Worm (Caenorhabditis elegans) whole organism, early embryonic: ENCODE measurements around the gene K01A6.5.

Experiments used
- B0310.2 ChIP-seq: sonication (generic microtip); optimal IDR thresholded peaks from 2 replicates; lab custom pipeline; 2016; ENCODE audit warnings: mild to moderate bottlenecking, missing genetic modification characterization, missing compliant biosample characterization
- F13C5.2 ChIP-seq: sonication (generic microtip); optimal IDR thresholded peaks from 2 replicates; lab custom pipeline; 2017; ENCODE audit warnings: mild to moderate bottlenecking, missing genetic modification characterization, inconsistent platforms, missing compliant biosample characterization
- aly-1 ChIP-seq: sonication (generic microtip); optimal IDR thresholded peaks from 2 replicates; lab custom pipeline; 2016; ENCODE audit warnings: missing genetic modification characterization, missing compliant biosample characterization
- ama-1 ChIP-seq: fragments of 150-350 bp; optimal IDR thresholded peaks from 2 replicates; lab custom pipeline; 2014
- ceh-13 ChIP-seq: fragments of 200-800 bp; sonication (Bioruptor generic); optimal IDR thresholded peaks from 2 replicates; lab custom pipeline; 2018; ENCODE audit warnings: mild to moderate bottlenecking, missing genetic modification characterization, missing compliant biosample characterization
- ceh-36 ChIP-seq: sonication (generic microtip); optimal IDR thresholded peaks from 2 replicates; lab custom pipeline; 2016; ENCODE audit warnings: missing genetic modification characterization, inconsistent platforms, missing compliant biosample characterization
- ets-7 ChIP-seq: sonication (generic microtip); optimal IDR thresholded peaks from 2 replicates; lab custom pipeline; 2016; ENCODE audit warnings: missing genotype, missing genetic modification characterization, missing compliant biosample characterization
- flt-1 ChIP-seq: fragments of 200-800 bp; sonication (Bioruptor generic); IDR thresholded peaks from 2 replicates; pipeline ENCODE4 v1.3.6; 2022; ENCODE audit warnings: missing genetic modification characterization, missing compliant biosample characterization
- hmbx-1 ChIP-seq: sonication (generic microtip); optimal IDR thresholded peaks from 2 replicates; lab custom pipeline; 2016; ENCODE audit warnings: mild to moderate bottlenecking, missing genetic modification characterization, missing compliant biosample characterization
- hmg-4 ChIP-seq: fragments of 200-800 bp; sonication (Bioruptor generic); optimal IDR thresholded peaks from 2 replicates; lab custom pipeline; 2018; ENCODE audit warnings: mild to moderate bottlenecking, missing genetic modification characterization, missing compliant biosample characterization
- hnd-1 ChIP-seq: sonication (generic microtip); optimal IDR thresholded peaks from 2 replicates; lab custom pipeline; 2016; ENCODE audit warnings: missing genetic modification characterization, missing compliant biosample characterization
- pes-1 ChIP-seq: fragments of 200-800 bp; sonication (Bioruptor generic); IDR thresholded peaks from 2 replicates; pipeline ENCODE4 v1.3.6; 2022; ENCODE audit warnings: missing genetic modification reagents, missing genetic modification characterization, missing compliant biosample characterization
- scrt-1 ChIP-seq: fragments of 200-800 bp; sonication (Bioruptor generic); IDR thresholded peaks from 2 replicates; pipeline ENCODE4 v1.3.6; 2022; ENCODE audit warnings: missing genetic modification characterization, missing compliant biosample characterization
- sea-1 ChIP-seq: fragments of 200-800 bp; sonication (Bioruptor generic); conservative IDR thresholded peaks from 2 replicates; pipeline ENCODE4 v1.3.6; 2022; ENCODE audit warnings: missing genetic modification characterization, missing compliant biosample characterization
- tbx-11 ChIP-seq: fragments of 200-800 bp; sonication (Bioruptor generic); IDR thresholded peaks from 2 replicates; pipeline ENCODE4 v1.3.6; 2022; ENCODE audit warnings: missing genetic modification characterization, missing compliant biosample characterization
- tbx-37 ChIP-seq: fragments of 200-800 bp; sonication (Bioruptor generic); conservative IDR thresholded peaks from 2 replicates; pipeline ENCODE4 v1.3.6; 2022; ENCODE audit warnings: missing genetic modification reagents, missing genetic modification characterization, missing compliant biosample characterization
- tra-4 ChIP-seq: sonication (generic microtip); optimal IDR thresholded peaks from 2 replicates; lab custom pipeline; 2017; ENCODE audit warnings: missing genetic modification characterization, missing compliant biosample characterization

K01A6.5 gene

DNA sequence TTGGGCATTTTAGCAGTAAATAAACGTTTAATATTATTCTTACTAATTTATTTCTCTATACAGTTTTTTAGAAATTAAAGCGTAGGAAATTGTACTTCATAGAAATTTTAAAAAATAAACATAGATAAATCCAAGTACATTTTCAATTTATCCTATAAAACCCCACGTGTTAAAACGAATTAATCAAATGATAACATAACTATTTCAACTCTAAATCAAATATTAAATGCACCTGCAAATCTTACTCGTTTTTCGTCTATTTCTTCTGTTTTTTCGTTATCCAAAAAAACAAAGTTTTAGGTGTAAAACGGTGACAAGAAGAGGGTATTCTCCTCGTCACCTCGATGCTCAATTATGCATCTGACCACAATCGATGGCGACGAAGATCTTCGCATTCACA lies 7.5 kb upstream of the K01A6.5 start, which contains the start of gene K01A6.6:
K01A6.6 (plus strand) TSS at position 301 of the 400 bp plus-strand sequence.
- no peak for TF ChIP-seq tbx-37 (GFP tag; lab: Robert Waterston, UW)
- no peak for TF ChIP-seq hmg-4 (GFP tag; lab: Kevin White, UChicago)
- no peak for TF ChIP-seq pes-1 (GFP tag; lab: Robert Waterston, UW)
- TF ChIP-seq ceh-13 (GFP tag; lab: Kevin White, UChicago), result no peak
- no peak for TF ChIP-seq hmbx-1 (tag; lab: Kevin White, UChicago)
- TF ChIP-seq ceh-36 (tag; lab: Kevin White, UChicago), result no peak

DNA sequence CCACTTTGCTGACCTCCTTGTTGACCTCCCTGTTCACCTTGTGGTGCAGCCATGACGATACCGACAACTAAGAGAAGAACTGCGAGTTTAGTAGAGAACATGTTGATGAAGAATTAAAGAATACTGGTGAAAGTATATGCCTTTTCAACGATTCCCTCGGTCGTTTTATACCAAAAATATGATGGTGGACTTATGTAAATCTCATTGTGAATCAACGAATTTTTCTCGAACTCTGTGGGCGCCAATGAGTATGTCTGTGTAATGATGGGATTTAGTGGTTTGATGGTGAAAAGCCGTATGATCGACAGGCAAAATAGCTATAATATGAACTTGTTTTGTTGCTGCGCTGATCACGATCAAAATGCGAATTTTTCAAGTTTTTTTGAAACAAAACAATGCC lies 5.2 kb upstream of the K01A6.5 start, which contains the start of gene K01A6.8:
K01A6.8 (minus strand) TSS at position 101 of the 400 bp plus-strand sequence.
- TF ChIP-seq hnd-1 (tag; lab: Kevin White, UChicago) (no peak), tbx-11 (GFP tag; lab: Robert Waterston, UW) (no peak), hmbx-1 (tag; lab: Kevin White, UChicago) (no peak), tbx-37 (GFP tag; lab: Robert Waterston, UW) (no peak), tra-4 (no peak), F13C5.2 (no peak), aly-1 (no peak), ets-7 (tag; lab: Kevin White, UChicago) (no peak), ceh-36 (tag; lab: Kevin White, UChicago) (no peak), pes-1 (GFP tag; lab: Robert Waterston, UW) (no peak), B0310.2 (tag; lab: Kevin White, UChicago) (no peak), flt-1 (GFP tag; lab: Robert Waterston, UW) (no peak), ceh-13 (GFP tag; lab: Kevin White, UChicago) (no peak), sea-1 (GFP tag; lab: Robert Waterston, UW) (no peak), scrt-1 (GFP tag; lab: Robert Waterston, UW) (no peak), hmg-4 (GFP tag; lab: Kevin White, UChicago) (no peak), ama-1 (lab: Kevin White, UChicago) (no peak)

DNA sequence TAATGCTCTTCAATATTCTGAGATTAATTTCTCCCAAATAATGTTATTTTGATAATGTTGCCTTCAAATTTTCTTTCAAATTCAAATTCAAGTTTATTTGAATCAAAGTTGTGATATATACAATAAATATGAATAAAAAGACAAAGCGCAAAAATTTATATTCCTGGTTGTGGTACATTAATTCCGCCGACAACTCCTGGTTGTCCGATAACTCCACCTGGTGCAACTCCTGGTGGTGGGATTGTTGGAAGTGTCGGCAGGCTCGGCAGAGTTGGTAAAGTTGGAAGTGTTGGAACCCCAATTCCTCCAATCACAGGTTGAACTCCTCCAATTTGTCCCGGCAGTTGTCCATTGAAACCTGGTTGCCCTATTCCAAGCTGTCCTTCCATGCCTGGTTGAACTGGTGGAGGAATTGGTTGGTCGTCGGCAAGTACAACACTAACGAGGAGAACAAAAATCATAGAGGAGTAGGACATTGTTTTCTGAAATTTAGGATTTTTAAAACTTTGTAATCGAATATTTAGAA lies 4.4 kb upstream of the K01A6.5 start, which contains the start of gene K01A6.7:
K01A6.7 (minus strand) TSS at position 476 of the 526 bp plus-strand sequence.
- TF ChIP-seq ceh-13 (GFP tag; lab: Kevin White, UChicago), result no peak
- no peak for TF ChIP-seq ceh-36 (tag; lab: Kevin White, UChicago)
- no peak for TF ChIP-seq sea-1 (GFP tag; lab: Robert Waterston, UW)
- no peak for TF ChIP-seq F13C5.2
- no peak for TF ChIP-seq tbx-11 (GFP tag; lab: Robert Waterston, UW)
- no peak for TF ChIP-seq hmg-4 (GFP tag; lab: Kevin White, UChicago)
- no peak for TF ChIP-seq B0310.2 (tag; lab: Kevin White, UChicago)
- TF ChIP-seq pes-1 (GFP tag; lab: Robert Waterston, UW), result no peak
- TF ChIP-seq scrt-1 (GFP tag; lab: Robert Waterston, UW), result no peak
- no peak for TF ChIP-seq ama-1 (lab: Kevin White, UChicago)
- TF ChIP-seq hmbx-1 (tag; lab: Kevin White, UChicago), result no peak
- no peak for TF ChIP-seq hnd-1 (tag; lab: Kevin White, UChicago)
- no peak for TF ChIP-seq aly-1

DNA sequence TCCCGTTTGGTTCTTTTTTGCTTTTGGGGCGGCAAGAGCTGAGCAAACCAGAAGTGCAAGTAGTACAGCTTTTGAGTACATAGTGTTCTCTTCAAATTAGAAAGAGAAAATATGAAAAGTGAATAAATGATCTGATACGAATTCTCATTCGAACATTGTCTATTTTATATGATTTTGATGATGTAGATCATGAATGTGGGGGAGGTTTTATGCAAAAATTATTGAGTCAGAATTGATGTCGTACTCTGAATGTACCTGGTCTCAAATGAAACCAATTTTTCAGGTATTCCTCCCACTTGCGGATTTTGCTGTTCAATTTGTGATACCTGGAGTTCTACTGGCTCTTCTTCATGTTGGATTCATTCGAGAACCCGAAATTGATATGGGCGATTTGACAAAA lies 2.3 kb upstream of the K01A6.5 start, which contains the start of gene K01A6.4:
K01A6.4 (minus strand) TSS at position 101 of the 400 bp plus-strand sequence.
- TF ChIP-seq F13C5.2, result no peak
- no peak for TF ChIP-seq hmbx-1 (tag; lab: Kevin White, UChicago)
- TF ChIP-seq aly-1, result no peak
- TF ChIP-seq B0310.2 (tag; lab: Kevin White, UChicago), result no peak
- no peak for TF ChIP-seq scrt-1 (GFP tag; lab: Robert Waterston, UW)
- TF ChIP-seq tra-4, result no peak
- TF ChIP-seq flt-1 (GFP tag; lab: Robert Waterston, UW), result no peak
- TF ChIP-seq ceh-13 (GFP tag; lab: Kevin White, UChicago), result no peak
- TF ChIP-seq tbx-37 (GFP tag; lab: Robert Waterston, UW), result no peak
- TF ChIP-seq ceh-36 (tag; lab: Kevin White, UChicago), result no peak
- no peak for TF ChIP-seq tbx-11 (GFP tag; lab: Robert Waterston, UW)
- no peak for TF ChIP-seq hmg-4 (GFP tag; lab: Kevin White, UChicago)
- TF ChIP-seq sea-1 (GFP tag; lab: Robert Waterston, UW), result no peak
- TF ChIP-seq ama-1 (lab: Kevin White, UChicago), result no peak
- TF ChIP-seq ets-7 (tag; lab: Kevin White, UChicago), result no peak
- TF ChIP-seq hnd-1 (tag; lab: Kevin White, UChicago), result no peak
- TF ChIP-seq pes-1 (GFP tag; lab: Robert Waterston, UW), result no peak

DNA sequence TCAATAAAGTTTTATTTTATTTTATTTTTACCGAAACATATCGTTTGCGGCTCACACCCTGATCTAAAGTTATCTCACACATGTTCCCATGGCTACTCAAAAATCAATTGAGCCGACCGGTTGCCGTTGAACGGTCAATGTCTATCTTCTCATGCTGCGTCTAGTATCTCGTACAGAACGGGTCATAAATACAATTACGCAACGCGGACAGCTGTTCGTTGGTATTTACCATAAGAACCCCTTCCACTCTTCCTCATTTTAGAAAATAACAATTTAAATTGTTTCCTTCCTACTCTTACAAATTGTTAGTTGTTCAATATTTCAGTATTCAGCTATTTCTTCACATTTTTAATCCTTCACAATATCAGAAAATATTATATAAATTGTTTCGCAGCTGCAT lies 1.3 kb downstream of the K01A6.5 start:
- no peak for TF ChIP-seq B0310.2 (tag; lab: Kevin White, UChicago)
- TF ChIP-seq tbx-37 (GFP tag; lab: Robert Waterston, UW), result no peak
- no peak for TF ChIP-seq ama-1 (lab: Kevin White, UChicago)
- TF ChIP-seq ceh-36 (tag; lab: Kevin White, UChicago), result no peak
- TF ChIP-seq ceh-13 (GFP tag; lab: Kevin White, UChicago), result no peak
- no peak for TF ChIP-seq flt-1 (GFP tag; lab: Robert Waterston, UW)

DNA sequence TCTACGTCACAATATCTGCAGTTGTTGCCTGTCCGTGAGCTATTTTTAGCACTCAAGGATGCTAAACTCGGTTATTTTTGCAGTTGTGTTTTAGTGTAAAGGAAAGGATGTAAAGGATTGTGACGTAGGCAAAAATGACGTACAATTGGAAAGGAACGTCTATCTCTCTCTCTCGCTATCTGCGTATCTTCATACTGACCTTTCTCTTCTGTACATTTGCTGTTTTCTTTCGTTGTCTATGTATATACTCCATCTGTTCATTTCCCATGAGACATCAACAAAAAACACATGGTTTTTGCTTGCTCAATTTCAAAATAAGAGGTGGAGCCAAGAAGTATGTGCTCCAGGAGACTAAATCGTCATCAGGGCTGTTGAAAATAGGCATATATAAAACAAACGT lies 1.8 kb downstream of the K01A6.5 start:
- no peak for TF ChIP-seq flt-1 (GFP tag; lab: Robert Waterston, UW)
- no peak for TF ChIP-seq tra-4
- TF ChIP-seq F13C5.2, result no peak
- no peak for TF ChIP-seq B0310.2 (tag; lab: Kevin White, UChicago)
- TF ChIP-seq hnd-1 (tag; lab: Kevin White, UChicago), result no peak
- TF ChIP-seq ama-1 (lab: Kevin White, UChicago), result no peak
- TF ChIP-seq tbx-11 (GFP tag; lab: Robert Waterston, UW), result no peak
- no peak for TF ChIP-seq ceh-36 (tag; lab: Kevin White, UChicago)
- TF ChIP-seq aly-1, result no peak
- no peak for TF ChIP-seq pes-1 (GFP tag; lab: Robert Waterston, UW)
- no peak for TF ChIP-seq tbx-37 (GFP tag; lab: Robert Waterston, UW)
- TF ChIP-seq ceh-13 (GFP tag; lab: Kevin White, UChicago), result no peak

DNA sequence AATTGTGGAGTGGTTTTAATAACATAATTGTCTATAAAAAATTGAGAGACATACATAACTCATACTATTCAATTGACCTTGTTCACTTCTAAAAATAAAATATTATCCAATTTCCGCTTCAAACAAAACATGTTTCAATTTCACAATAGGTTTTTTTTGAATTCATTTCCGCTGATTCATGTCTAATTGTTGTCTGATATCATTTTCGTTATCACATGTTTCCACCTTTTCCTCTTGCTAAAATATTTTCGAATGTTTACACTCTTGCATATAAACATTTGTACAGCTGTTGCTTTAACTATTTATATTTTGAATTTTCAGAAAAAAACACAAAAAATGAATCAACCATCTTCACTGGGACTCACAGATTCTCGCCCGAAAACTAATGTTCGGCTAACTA lies 2.8 kb downstream of the K01A6.5 start, which contains the start of gene gem-4:
gem-4 (plus strand) TSS at position 301 of the 400 bp plus-strand sequence.
- TF ChIP-seq F13C5.2, result no peak
- TF ChIP-seq ama-1 (lab: Kevin White, UChicago), result no peak
- TF ChIP-seq tbx-37 (GFP tag; lab: Robert Waterston, UW), result no peak
- no peak for TF ChIP-seq tra-4
- no peak for TF ChIP-seq ceh-36 (tag; lab: Kevin White, UChicago)
- no peak for TF ChIP-seq scrt-1 (GFP tag; lab: Robert Waterston, UW)
- TF ChIP-seq hmbx-1 (tag; lab: Kevin White, UChicago), result no peak
- no peak for TF ChIP-seq ceh-13 (GFP tag; lab: Kevin White, UChicago)
- no peak for TF ChIP-seq ets-7 (tag; lab: Kevin White, UChicago)
- no peak for TF ChIP-seq pes-1 (GFP tag; lab: Robert Waterston, UW)
- TF ChIP-seq tbx-11 (GFP tag; lab: Robert Waterston, UW), result no peak
- no peak for TF ChIP-seq B0310.2 (tag; lab: Kevin White, UChicago)
- TF ChIP-seq flt-1 (GFP tag; lab: Robert Waterston, UW), result no peak
- TF ChIP-seq hmg-4 (GFP tag; lab: Kevin White, UChicago), result no peak
